Worm (Caenorhabditis elegans): ENCODE data around the gene F47B8.4.
"Not testable (repeated sequence)": the region's sequence is repeated elsewhere in the genome, so short reads cannot be mapped to it uniquely, and the experiment has no call there.

Gene F47B8.4

ce11 chrV:14282222-14282709, 42.2 kb downstream of the F47B8.4 start, which contains the start of the genes srt-74 and F40G12.9:
srt-74 (minus strand) TSS chrV:14282322.
F40G12.9 (plus strand) TSS chrV:14282659.
- TF ChIP-seq ham-2 (GFP tag; optimal IDR thresholded peaks at IDR 0.05) (no peak), ceh-43 (GFP tag; optimal IDR thresholded peaks at IDR 0.05) (no peak), unc-120 (tag; optimal IDR thresholded peaks at IDR 0.05; ENCODE audit: poor library complexity, severe bottlenecking) (no peak), mls-2 (tag; optimal IDR thresholded peaks at IDR 0.05) (no peak), lin-32 (GFP tag; optimal IDR thresholded peaks at IDR 0.05) (no peak), snpc-4 (tag; optimal IDR thresholded peaks at IDR 0.05) (no peak), drap-1 (GFP tag; optimal IDR thresholded peaks at IDR 0.05) (no peak), nhr-76 (tag; optimal IDR thresholded peaks at IDR 0.05) (no peak)

- TF ChIP-seq nhr-28 (tag; optimal IDR thresholded peaks at IDR 0.05) = no peak
- TF ChIP-seq ces-1 (GFP tag; optimal IDR thresholded peaks at IDR 0.05) = no peak
- no peak for TF ChIP-seq sem-2 (GFP tag; optimal IDR thresholded peaks at IDR 0.05)
- no peak for TF ChIP-seq blmp-1 (tag; optimal IDR thresholded peaks at IDR 0.05)
- TF ChIP-seq nhr-76 (tag; optimal IDR thresholded peaks at IDR 0.05) = no peak
- no peak for TF ChIP-seq mep-1 (tag; optimal IDR thresholded peaks at IDR 0.05)
- TF ChIP-seq ceh-43 (GFP tag; optimal IDR thresholded peaks at IDR 0.05) = no peak
Observed at ce11 chrV:14279777-14280176, 44.7 kb downstream of the F47B8.4 start, which contains the start of gene srt-33. srt-33 (minus strand) TSS chrV:14279877.

ce11 chrV:14274268-14274667, 50.2 kb downstream of the F47B8.4 start, which contains the start of gene F40G12.7:
F40G12.7 (plus strand) TSS chrV:14274568.
- TF ChIP-seq zip-8, hlh-1, nhr-28 (tag; optimal IDR thresholded peaks at IDR 0.05): not testable (repeated sequence)

All from whole organism, mixed stage, embryonic.